Fruit fly (Drosophila melanogaster) whole organism, embryonic: Measurements from ENCODE around the gene Pp1-13C.
A peak's percentile ranks its signal among the peaks of the same experiment; 100 is the strongest.

Source experiments
- Atf-2 ChIP-seq: fragments of 200-800 bp; sonication (Bioruptor generic); optimal IDR thresholded peaks from 2 replicates; lab custom pipeline; 2016; ENCODE audit warnings: missing biosample characterization, missing genetic modification characterization
- B-H2 ChIP-seq: fragments of 200-800 bp; sonication (Bioruptor generic); optimal IDR thresholded peaks from 2 replicates; lab custom pipeline; 2018; ENCODE audit warnings: missing biosample characterization, mild to moderate bottlenecking, missing genetic modification characterization
- BEAF-32 ChIP-seq: fragments of 200-800 bp; sonication (Bioruptor generic); optimal IDR thresholded peaks from 3 replicates; lab custom pipeline; 2017; ENCODE audit warnings: missing biosample characterization, missing genetic modification characterization, mild to moderate bottlenecking, moderate library complexity, missing genetic modification reagents
- Bdp1 ChIP-seq: fragments of 200-800 bp; sonication (Bioruptor generic); optimal IDR thresholded peaks from 3 replicates; lab custom pipeline; 2016; ENCODE audit warnings: missing biosample characterization, missing genetic modification characterization
- BtbVII ChIP-seq: fragments of 200-800 bp; sonication (Bioruptor generic); optimal IDR thresholded peaks from 3 replicates; lab custom pipeline; 2017; ENCODE audit warnings: missing biosample characterization, mild to moderate bottlenecking, missing genetic modification characterization
- CG10959 ChIP-seq: fragments of 200-800 bp; sonication (Bioruptor generic); IDR thresholded peaks from 2 replicates; pipeline ENCODE4 v1.3.6; 2022; ENCODE audit warnings: missing biosample characterization, missing genetic modification characterization
- CG12769 ChIP-seq: fragments of 200-800 bp; sonication (Bioruptor generic); optimal IDR thresholded peaks from 2 replicates; lab custom pipeline; 2019; ENCODE audit warnings: missing biosample characterization, mild to moderate bottlenecking, missing genetic modification characterization, moderate library complexity
- CG13287 ChIP-seq: fragments of 200-800 bp; sonication (Bioruptor generic); IDR thresholded peaks from 2 replicates; pipeline ENCODE4 v1.3.6; 2022; ENCODE audit warnings: missing biosample characterization, missing genetic modification characterization; ENCODE audit not compliant: partially characterized antibody
- CG14710 ChIP-seq: fragments of 200-800 bp; sonication (Bioruptor generic); optimal IDR thresholded peaks from 3 replicates; lab custom pipeline; 2019; ENCODE audit warnings: missing biosample characterization, mild to moderate bottlenecking, missing genetic modification characterization, moderate library complexity
- CG15514 ChIP-seq: fragments of 200-800 bp; sonication (Bioruptor generic); optimal IDR thresholded peaks from 3 replicates; lab custom pipeline; 2017; ENCODE audit warnings: missing biosample characterization, missing genetic modification characterization, mild to moderate bottlenecking, moderate library complexity, missing genetic modification reagents
- CG2116 ChIP-seq: fragments of 200-800 bp; sonication (Bioruptor generic); optimal IDR thresholded peaks from 3 replicates; lab custom pipeline; 2018; ENCODE audit warnings: missing biosample characterization, mild to moderate bottlenecking, missing genetic modification characterization
- CG2120 ChIP-seq: fragments of 200-800 bp; sonication (Bioruptor generic); optimal IDR thresholded peaks from 3 replicates; lab custom pipeline; 2016; ENCODE audit warnings: missing biosample characterization, missing genetic modification characterization
- CG2129 ChIP-seq: fragments of 200-800 bp; sonication (Bioruptor generic); IDR thresholded peaks from 2 replicates; pipeline ENCODE4 v1.3.6; 2022; ENCODE audit warnings: missing biosample characterization, missing genetic modification characterization; ENCODE audit not compliant: partially characterized antibody
- CG30403 ChIP-seq: fragments of 200-800 bp; sonication (Bioruptor generic); optimal IDR thresholded peaks from 3 replicates; lab custom pipeline; 2016; ENCODE audit warnings: missing biosample characterization, missing genetic modification characterization
- CG4360 ChIP-seq: fragments of 200-800 bp; sonication (Bioruptor generic); IDR thresholded peaks from 2 replicates; pipeline ENCODE4 v1.3.6; 2022; ENCODE audit warnings: missing biosample characterization, missing genetic modification characterization
- CG4404 ChIP-seq: fragments of 200-800 bp; sonication (Bioruptor generic); IDR thresholded peaks from 2 replicates; pipeline ENCODE4 v1.3.6; 2022; ENCODE audit warnings: missing biosample characterization, missing genetic modification characterization
- CG4617 ChIP-seq: fragments of 200-800 bp; sonication (Bioruptor generic); optimal IDR thresholded peaks from 3 replicates; lab custom pipeline; 2016; ENCODE audit warnings: missing biosample characterization, missing genetic modification characterization, borderline replicate concordance
- CG5245 ChIP-seq: fragments of 200-800 bp; sonication (Bioruptor generic); optimal IDR thresholded peaks from 3 replicates; lab custom pipeline; 2016; ENCODE audit warnings: missing biosample characterization, missing genetic modification characterization
- CG9437 ChIP-seq: fragments of 200-800 bp; sonication (Bioruptor generic); optimal IDR thresholded peaks from 2 replicates; lab custom pipeline; 2018; ENCODE audit warnings: missing biosample characterization, mild to moderate bottlenecking, missing genetic modification characterization
- CoRest ChIP-seq: fragments of 200-800 bp; sonication (Bioruptor generic); optimal IDR thresholded peaks from 3 replicates; lab custom pipeline; 2018; ENCODE audit warnings: missing biosample characterization, mild to moderate bottlenecking, missing genetic modification characterization, moderate library complexity
- Dll ChIP-seq: fragments of 200-800 bp; sonication (Bioruptor generic); IDR thresholded peaks from 4 replicates; pipeline ENCODE4 v1.3.6; 2022; ENCODE audit warnings: missing biosample characterization, missing genetic modification characterization; ENCODE audit not compliant: partially characterized antibody
- Ets65A ChIP-seq: fragments of 200-800 bp; sonication (Bioruptor generic); peaks from one replicate; lab custom pipeline; 2016; ENCODE audit warnings: missing biosample characterization, missing genetic modification characterization
- GATAe ChIP-seq: fragments of 200-800 bp; sonication (Bioruptor generic); conservative IDR thresholded peaks from 2 replicates; pipeline ENCODE4 v1.3.6; 2022; ENCODE audit warnings: missing biosample characterization, missing genetic modification characterization
- MBD-R2 ChIP-seq: fragments of 200-800 bp; sonication (Bioruptor generic); IDR thresholded peaks from 2 replicates; pipeline ENCODE4 v1.3.6; 2022; ENCODE audit warnings: missing biosample characterization, missing genetic modification characterization
- Nf-YC ChIP-seq: fragments of 200-800 bp; optimal IDR thresholded peaks from 3 replicates; lab custom pipeline; 2019; ENCODE audit warnings: missing biosample characterization, mild to moderate bottlenecking, missing genetic modification characterization, moderate library complexity
- Rx ChIP-seq: fragments of 200-800 bp; sonication (Bioruptor generic); IDR thresholded peaks from 2 replicates; pipeline ENCODE4 v1.3.6; 2022; ENCODE audit warnings: missing biosample characterization, missing genetic modification characterization
- Scr ChIP-seq: fragments of 200-800 bp; sonication (Bioruptor generic); IDR thresholded peaks from 2 replicates; pipeline ENCODE4 v1.3.6; 2022; ENCODE audit warnings: missing biosample characterization, missing genetic modification characterization; ENCODE audit not compliant: partially characterized antibody
- Sry-δ ChIP-seq: fragments of 200-800 bp; sonication (Bioruptor generic); optimal IDR thresholded peaks from 2 replicates; lab custom pipeline; 2016; ENCODE audit warnings: missing biosample characterization, missing genetic modification characterization
- Stat92E ChIP-seq, 3 experiments: fragments of >200 bp in 2 of 3; fragments of 200-800 bp in 1 of 3; sonication (Bioruptor generic) in 1 of 3; optimal IDR thresholded peaks; 2 replicates each; lab custom pipeline; 2017 to 2019; ENCODE audit warnings: missing biosample characterization in 3 of 3, missing genetic modification characterization in 3 of 3, mild to moderate bottlenecking in 1 of 3, moderate library complexity in 1 of 3
- Taf1 ChIP-seq: fragments of 200-800 bp; sonication (Bioruptor generic); IDR thresholded peaks from 2 replicates; pipeline ENCODE4 v1.3.6; 2022; ENCODE audit warnings: missing biosample characterization, missing genetic modification characterization
- amos ChIP-seq: fragments of 200-800 bp; sonication (Bioruptor generic); IDR thresholded peaks from 2 replicates; pipeline ENCODE4 v1.3.6; 2022; ENCODE audit warnings: missing biosample characterization, missing genetic modification characterization; ENCODE audit not compliant: partially characterized antibody
- bbx ChIP-seq: fragments of 200-800 bp; sonication (Bioruptor generic); IDR thresholded peaks from 2 replicates; pipeline ENCODE4 v1.3.6; 2022; ENCODE audit warnings: missing biosample characterization, missing genetic modification characterization; ENCODE audit not compliant: partially characterized antibody
- cad ChIP-seq: fragments of >200 bp; optimal IDR thresholded peaks from 2 replicates; lab custom pipeline; 2017; ENCODE audit warnings: missing biosample characterization, missing genetic modification characterization
- chinmo ChIP-seq: fragments of 200-800 bp; sonication (Bioruptor generic); IDR thresholded peaks from 4 replicates; pipeline ENCODE4 v1.3.6; 2022; ENCODE audit warnings: missing biosample characterization, missing genetic modification characterization; ENCODE audit not compliant: partially characterized antibody
- dan ChIP-seq: fragments of 200-800 bp; sonication (Bioruptor generic); IDR thresholded peaks from 2 replicates; pipeline ENCODE4 v1.3.6; 2022; ENCODE audit warnings: missing biosample characterization, missing genetic modification characterization
- emc ChIP-seq: fragments of 200-800 bp; sonication (Bioruptor generic); optimal IDR thresholded peaks from 2 replicates; lab custom pipeline; 2016; ENCODE audit warnings: missing biosample characterization, missing genetic modification characterization
- gfzf ChIP-seq: fragments of 200-800 bp; sonication (Bioruptor generic); optimal IDR thresholded peaks from 2 replicates; lab custom pipeline; 2016; ENCODE audit warnings: missing biosample characterization, mild to moderate bottlenecking, missing genetic modification characterization, moderate library complexity
- hkb ChIP-seq, 2 experiments: fragments of 200-800 bp in 1 of 2; fragments of >200 bp in 1 of 2; sonication (Bioruptor generic) in 1 of 2; IDR thresholded peaks in 1 of 2; optimal IDR thresholded peaks in 1 of 2; 2 replicates each; pipeline versions ENCODE4 v1.3.6 to Lab custom; 2017 to 2022; ENCODE audit warnings: missing biosample characterization in 1 of 2, missing genetic modification characterization in 1 of 2
- jumu ChIP-seq: fragments of 200-800 bp; sonication (Bioruptor generic); optimal IDR thresholded peaks from 3 replicates; lab custom pipeline; 2016; ENCODE audit warnings: missing biosample characterization, missing genetic modification characterization
- oc ChIP-seq: fragments of 200-800 bp; sonication (Bioruptor generic); optimal IDR thresholded peaks from 2 replicates; lab custom pipeline; 2018; ENCODE audit warnings: missing biosample characterization, mild to moderate bottlenecking, missing genetic modification characterization, moderate library complexity
- pros ChIP-seq: fragments of 200-800 bp; sonication (Bioruptor generic); optimal IDR thresholded peaks from 3 replicates; lab custom pipeline; 2019; ENCODE audit warnings: missing biosample characterization, mild to moderate bottlenecking, missing genetic modification characterization, moderate library complexity
- tll ChIP-seq, 2 experiments: fragments of 200-800 bp in 1 of 2; fragments of >200 bp in 1 of 2; sonication (Bioruptor generic) in 1 of 2; optimal IDR thresholded peaks; 2 replicates each; lab custom pipeline; 2017 to 2019; ENCODE audit warnings: missing biosample characterization in 2 of 2, missing genetic modification characterization in 2 of 2, mild to moderate bottlenecking in 1 of 2, moderate library complexity in 1 of 2
- unc-4 ChIP-seq: fragments of 200-800 bp; sonication (Bioruptor generic); IDR thresholded peaks from 2 replicates; pipeline ENCODE4 v1.3.6; 2022; ENCODE audit warnings: missing biosample characterization, missing genetic modification characterization; ENCODE audit not compliant: partially characterized antibody
- wdn ChIP-seq: fragments of 200-800 bp; sonication (Bioruptor generic); IDR thresholded peaks from 2 replicates; pipeline ENCODE4 v1.3.6; 2022; ENCODE audit warnings: missing biosample characterization, missing genetic modification characterization

Gene Pp1-13C

dm6 chrX:15344473-15345331 is 16.2 kb downstream of the Pp1-13C start, which contains the start of the genes CG12608 and Prp5 (continued):
- TF ChIP-seq cad (GFP tag; lab: Kevin White, UChicago) (no peak), B-H2 (peak; percentile 6), oc (tag; lab: Kevin White, UChicago) (no peak), CoRest (tag; lab: Kevin White, UChicago) (peak; percentile 21), chinmo (GFP tag; lab: Robert Waterston, UW) (0 out of 4 replicates have a peak, but pooled peaks have one; percentile 41), CG2129 (GFP tag; lab: Robert Waterston, UW) (0 out of 2 replicates have a peak, but pooled peaks have one; percentile 20), CG4617 (GFP tag; lab: Kevin White, UChicago) (peak; percentile 30), unc-4 (GFP tag; lab: Robert Waterston, UW) (peak; percentile 53; the same call in 1 of the 2 replicates), bbx (GFP tag; lab: Robert Waterston, UW) (peak; percentile 73), CG9437 (GFP tag; lab: Kevin White, UChicago) (peak; percentile 32), CG2120 (no peak), CG30403 (GFP tag; lab: Kevin White, UChicago) (peak; percentile 9), Dll (GFP tag; lab: Robert Waterston, UW) (peak; percentile 69; the same call in 3 of the 4 replicates), amos (GFP tag; lab: Robert Waterston, UW) (peak; percentile 69), CG14710 (tag; lab: Kevin White, UChicago) (peak; percentile 4), Sry-δ (GFP tag; lab: Kevin White, UChicago) (peak; percentile 76), MBD-R2 (GFP tag; lab: Robert Waterston, UW) (peak; percentile 66), CG2116 (GFP tag; lab: Kevin White, UChicago) (peak; percentile 89), CG15514 (peak; percentile 43)

- TF ChIP-seq jumu (GFP tag; lab: Kevin White, UChicago) (no peak), wdn (GFP tag; lab: Robert Waterston, UW) (no peak), pros (GFP tag; lab: Kevin White, UChicago) (no peak), Ets65A (GFP tag; lab: Kevin White, UChicago) (no peak), bbx (GFP tag; lab: Robert Waterston, UW) (0 out of 2 replicates have a peak, but pooled peaks have one; percentile 8), Rx (no peak), tll (GFP tag; optimal IDR thresholded peaks at IDR 0.05; lab: Kevin White, UChicago) (no peak), amos (GFP tag; lab: Robert Waterston, UW) (0 out of 2 replicates have a peak, but pooled peaks have one; percentile 18), CG12769 (no peak), Nf-YC (tag; lab: Kevin White, UChicago) (no peak), CG4360 (GFP tag; lab: Robert Waterston, UW) (no peak), BEAF-32 (GFP tag; lab: Kevin White, UChicago) (peak; percentile 31), hkb (optimal IDR thresholded peaks at IDR 0.05; lab: Kevin White, UChicago) (no peak), hkb (GFP tag; IDR thresholded peaks at IDR 0.05; lab: Robert Waterston, UW) (no peak), CG13287 (GFP tag; lab: Robert Waterston, UW) (no peak), cad (GFP tag; lab: Kevin White, UChicago) (no peak), emc (no peak), CG4404 (GFP tag; lab: Robert Waterston, UW) (no peak), CG10959 (GFP tag; lab: Robert Waterston, UW) (no peak), Stat92E (GFP tag; optimal IDR thresholded peaks at IDR 0.05; lab: Kevin White, UChicago) (no peak), Sry-δ (GFP tag; lab: Kevin White, UChicago) (peak; percentile 16), BtbVII (GFP tag; lab: Kevin White, UChicago) (no peak), Bdp1 (GFP tag; lab: Kevin White, UChicago) (no peak), GATAe (GFP tag; lab: Robert Waterston, UW) (no peak), CG5245 (GFP tag; lab: Kevin White, UChicago) (no peak), Scr (GFP tag; lab: Robert Waterston, UW) (peak; percentile 14; the same call in 1 of the 2 replicates), CG2120 (no peak), dan (GFP tag; lab: Robert Waterston, UW) (no peak), Atf-2 (no peak), gfzf (GFP tag; lab: Kevin White, UChicago) (no peak), Taf1 (no peak)
These were observed 18.8 kb downstream of the Pp1-13C start, which contains the start of gene CG9123 for dm6 chrX:15342017-15342416. Gene CG9123 (minus strand): TSS chrX:15342117.
